Fruit fly (Drosophila melanogaster) whole organism, embryonic: ENCODE results near the gene TFAM.

ENCODE experiments used
- Antp ChIP-seq: fragments of 200-800 bp; sonication (Bioruptor generic); optimal IDR thresholded peaks from 3 replicates; lab custom pipeline; 2016; ENCODE audit warnings: missing biosample characterization, missing genetic modification characterization
- Awh ChIP-seq: fragments of 200-800 bp; sonication (Bioruptor generic); IDR thresholded peaks from 2 replicates; pipeline ENCODE4, ENCODE4 v1.3.6; 2022; ENCODE audit warnings: missing biosample characterization, missing genetic modification characterization
- Bdp1 ChIP-seq: fragments of 200-800 bp; sonication (Bioruptor generic); optimal IDR thresholded peaks from 3 replicates; lab custom pipeline; 2016; ENCODE audit warnings: missing biosample characterization, missing genetic modification characterization
- CG11085 ChIP-seq: fragments of 200-800 bp; sonication (Bioruptor generic); IDR thresholded peaks from 2 replicates; pipeline ENCODE4 v1.3.6; 2022; ENCODE audit warnings: missing biosample characterization, missing genetic modification characterization
- CG12071 ChIP-seq: fragments of 200-800 bp; sonication (Bioruptor generic); optimal IDR thresholded peaks from 3 replicates; lab custom pipeline; 2018; ENCODE audit warnings: missing biosample characterization, mild to moderate bottlenecking, missing genetic modification characterization
- CG15514 ChIP-seq: fragments of 200-800 bp; sonication (Bioruptor generic); optimal IDR thresholded peaks from 3 replicates; lab custom pipeline; 2017; ENCODE audit warnings: missing biosample characterization, missing genetic modification characterization, mild to moderate bottlenecking, moderate library complexity, missing genetic modification reagents
- CG15696 ChIP-seq: fragments of 200-800 bp; sonication (Bioruptor generic); optimal IDR thresholded peaks from 2 replicates; lab custom pipeline; 2019; ENCODE audit warnings: missing biosample characterization, mild to moderate bottlenecking, missing genetic modification characterization, moderate library complexity
- CG17186 ChIP-seq: fragments of 200-800 bp; sonication (Bioruptor generic); optimal IDR thresholded peaks from 3 replicates; lab custom pipeline; 2017; ENCODE audit warnings: missing biosample characterization, missing genetic modification reagents, missing genetic modification characterization
- CG2202 ChIP-seq: fragments of 200-800 bp; sonication (Bioruptor generic); optimal IDR thresholded peaks from 2 replicates; lab custom pipeline; 2018; ENCODE audit warnings: missing biosample characterization, mild to moderate bottlenecking, missing genetic modification characterization
- CG2889 ChIP-seq: fragments of 200-800 bp; sonication (Bioruptor generic); IDR thresholded peaks from 3 replicates; pipeline ENCODE4 v1.3.6; 2022; ENCODE audit warnings: missing biosample characterization, missing genetic modification characterization
- CG30431 ChIP-seq: fragments of 200-800 bp; sonication (Bioruptor generic); optimal IDR thresholded peaks from 2 replicates; lab custom pipeline; 2017; ENCODE audit warnings: missing biosample characterization, missing genetic modification characterization
- CG3163 ChIP-seq: fragments of 200-800 bp; sonication (Bioruptor generic); optimal IDR thresholded peaks from 3 replicates; lab custom pipeline; 2016; ENCODE audit warnings: missing biosample characterization, missing genetic modification characterization
- CG3281 ChIP-seq: fragments of 200-800 bp; sonication (Bioruptor generic); optimal IDR thresholded peaks from 3 replicates; lab custom pipeline; 2017; ENCODE audit warnings: missing biosample characterization, mild to moderate bottlenecking, missing genetic modification characterization
- CG4360 ChIP-seq: fragments of 200-800 bp; sonication (Bioruptor generic); IDR thresholded peaks from 2 replicates; pipeline ENCODE4 v1.3.6; 2022; ENCODE audit warnings: missing biosample characterization, missing genetic modification characterization
- CG4424 ChIP-seq: fragments of 200-800 bp; sonication (Bioruptor generic); optimal IDR thresholded peaks from 3 replicates; lab custom pipeline; 2016; ENCODE audit warnings: missing biosample characterization, missing genetic modification characterization
- CG4617 ChIP-seq: fragments of 200-800 bp; sonication (Bioruptor generic); optimal IDR thresholded peaks from 3 replicates; lab custom pipeline; 2016; ENCODE audit warnings: missing biosample characterization, missing genetic modification characterization, borderline replicate concordance
- CG6654 ChIP-seq: fragments of 200-800 bp; sonication (Bioruptor generic); optimal IDR thresholded peaks from 2 replicates; lab custom pipeline; 2017; ENCODE audit warnings: missing biosample characterization, mild to moderate bottlenecking, missing genetic modification characterization
- CG7372 ChIP-seq: fragments of 200-800 bp; sonication (Bioruptor generic); IDR thresholded peaks from 2 replicates; pipeline ENCODE4 v1.3.6; 2022; ENCODE audit warnings: missing biosample characterization, missing genetic modification characterization
- CG7745 ChIP-seq: fragments of 200-800 bp; sonication (Bioruptor generic); optimal IDR thresholded peaks from 2 replicates; lab custom pipeline; 2018; ENCODE audit warnings: missing biosample characterization, mild to moderate bottlenecking, missing genetic modification characterization, moderate library complexity
- CG8359 ChIP-seq: fragments of 200-800 bp; sonication (Bioruptor generic); optimal IDR thresholded peaks from 2 replicates; lab custom pipeline; 2017; ENCODE audit warnings: missing biosample characterization, mild to moderate bottlenecking, missing genetic modification characterization, borderline replicate concordance
- CG8388 ChIP-seq: fragments of 200-800 bp; sonication (Bioruptor generic); optimal IDR thresholded peaks from 2 replicates; lab custom pipeline; 2019; ENCODE audit warnings: missing biosample characterization, mild to moderate bottlenecking, missing genetic modification characterization, moderate library complexity
- Dip2 ChIP-seq: fragments of 200-800 bp; sonication (Bioruptor generic); IDR thresholded peaks from 2 replicates; pipeline ENCODE4 v1.3.6; 2022; ENCODE audit warnings: missing biosample characterization, missing genetic modification characterization
- Jarid2 ChIP-seq: fragments of 200-800 bp; sonication (Bioruptor generic); optimal IDR thresholded peaks from 3 replicates; lab custom pipeline; 2017; ENCODE audit warnings: mild to moderate bottlenecking, missing biosample characterization, missing genetic modification reagents, missing genetic modification characterization
- MTF-1 ChIP-seq: fragments of 200-800 bp; sonication (Bioruptor generic); optimal IDR thresholded peaks from 2 replicates; lab custom pipeline; 2018; ENCODE audit warnings: missing biosample characterization, mild to moderate bottlenecking, missing genetic modification characterization, borderline replicate concordance
- Meics ChIP-seq: fragments of 200-800 bp; sonication (Bioruptor generic); optimal IDR thresholded peaks from 2 replicates; lab custom pipeline; 2017; ENCODE audit warnings: missing biosample characterization, mild to moderate bottlenecking, missing genetic modification characterization
- NK7.1 ChIP-seq: fragments of 200-800 bp; sonication (Bioruptor generic); optimal IDR thresholded peaks from 3 replicates; lab custom pipeline; 2016; ENCODE audit warnings: missing biosample characterization, missing genetic modification characterization
- Nf-YC ChIP-seq: fragments of 200-800 bp; optimal IDR thresholded peaks from 3 replicates; lab custom pipeline; 2019; ENCODE audit warnings: missing biosample characterization, mild to moderate bottlenecking, missing genetic modification characterization, moderate library complexity
- Rfx ChIP-seq: fragments of 200-800 bp; sonication (Bioruptor generic); IDR thresholded peaks from 2 replicates; pipeline ENCODE4 v1.3.6; 2022; ENCODE audit warnings: missing biosample characterization, missing genetic modification characterization
- Rx ChIP-seq: fragments of 200-800 bp; sonication (Bioruptor generic); IDR thresholded peaks from 2 replicates; pipeline ENCODE4 v1.3.6; 2022; ENCODE audit warnings: missing biosample characterization, missing genetic modification characterization
- TFAM ChIP-seq: fragments of 200-800 bp; sonication (Bioruptor generic); optimal IDR thresholded peaks from 2 replicates; lab custom pipeline; 2017; ENCODE audit warnings: missing biosample characterization, missing genetic modification characterization, inconsistent platforms
- bab2 ChIP-seq: fragments of 200-800 bp; sonication (Bioruptor generic); optimal IDR thresholded peaks from 2 replicates; lab custom pipeline; 2016; ENCODE audit warnings: missing biosample characterization, missing genetic modification characterization
- da ChIP-seq: fragments of 200-800 bp; sonication (Bioruptor generic); optimal IDR thresholded peaks from 2 replicates; lab custom pipeline; 2016; ENCODE audit warnings: missing biosample characterization, missing genetic modification characterization
- ewg ChIP-seq: fragments of 200-800 bp; sonication (Bioruptor generic); optimal IDR thresholded peaks from 3 replicates; lab custom pipeline; 2017; ENCODE audit warnings: mild to moderate bottlenecking, missing biosample characterization, missing genetic modification reagents, missing genetic modification characterization
- gce ChIP-seq: fragments of 200-800 bp; sonication (Bioruptor generic); IDR thresholded peaks from 3 replicates; pipeline ENCODE4 v1.3.6; 2022; ENCODE audit warnings: missing biosample characterization, missing genetic modification characterization
- hbn ChIP-seq: fragments of 200-800 bp; sonication (Bioruptor generic); IDR thresholded peaks from 2 replicates; pipeline ENCODE4 v1.3.6; 2022; ENCODE audit warnings: missing biosample characterization, missing genetic modification characterization; ENCODE audit not compliant: partially characterized antibody
- jigr1 ChIP-seq: fragments of 200-800 bp; sonication (Bioruptor generic); IDR thresholded peaks from 3 replicates; pipeline ENCODE4 v1.3.6; 2022; ENCODE audit warnings: missing biosample characterization, missing genetic modification characterization
- kay ChIP-seq: fragments of 200-800 bp; sonication (Bioruptor generic); optimal IDR thresholded peaks from 2 replicates; lab custom pipeline; 2016; ENCODE audit warnings: missing biosample characterization, missing genetic modification characterization
- lov ChIP-seq, 2 experiments: fragments of 200-800 bp in 1 of 2; fragments of >200 bp in 1 of 2; sonication (Bioruptor generic) in 1 of 2; IDR thresholded peaks in 1 of 2; optimal IDR thresholded peaks in 1 of 2; 2 replicates in 1 of 2; 3 replicates in 1 of 2; pipeline versions ENCODE4 v1.3.6 to Lab custom; 2017 to 2022; ENCODE audit warnings: missing biosample characterization in 1 of 2, missing genetic modification characterization in 1 of 2
- nom ChIP-seq: fragments of 200-800 bp; sonication (Bioruptor generic); optimal IDR thresholded peaks from 2 replicates; lab custom pipeline; 2017; ENCODE audit warnings: missing biosample characterization, missing genetic modification characterization, mild to moderate bottlenecking, moderate library complexity, missing genetic modification reagents
- pho ChIP-seq: fragments of 200-800 bp; sonication (Bioruptor generic); optimal IDR thresholded peaks from 2 replicates; lab custom pipeline; 2016; ENCODE audit warnings: missing biosample characterization, missing genetic modification characterization
- prd ChIP-seq, 3 experiments: fragments of >200 bp in 2 of 3; fragments of 200-800 bp in 1 of 3; sonication (Bioruptor generic) in 1 of 3; optimal IDR thresholded peaks in 2 of 3; IDR thresholded peaks in 1 of 3; 2 replicates in 2 of 3; 3 replicates in 1 of 3; pipeline versions ENCODE4 v1.3.6 to Lab custom; 2017 to 2022; ENCODE audit warnings: missing biosample characterization in 1 of 3, missing genetic modification characterization in 1 of 3
- pum ChIP-seq: fragments of 200-800 bp; sonication (Bioruptor generic); optimal IDR thresholded peaks from 2 replicates; lab custom pipeline; 2016; ENCODE audit warnings: missing biosample characterization, missing genetic modification characterization
- ranshi ChIP-seq: fragments of 200-800 bp; sonication (Bioruptor generic); IDR thresholded peaks from 2 replicates; pipeline ENCODE4 v1.3.6; 2022; ENCODE audit warnings: missing biosample characterization, missing genetic modification characterization
- repo ChIP-seq: fragments of 200-800 bp; sonication (Bioruptor generic); optimal IDR thresholded peaks from 2 replicates; lab custom pipeline; 2016; ENCODE audit warnings: missing biosample characterization, missing genetic modification characterization
- rib ChIP-seq: fragments of 200-800 bp; sonication (Bioruptor generic); IDR thresholded peaks from 2 replicates; pipeline ENCODE4 v1.3.6; 2022; ENCODE audit warnings: missing biosample characterization, missing genetic modification characterization
- sim ChIP-seq: fragments of 200-800 bp; sonication (Bioruptor generic); IDR thresholded peaks from 2 replicates; pipeline ENCODE4 v1.3.6; 2022; ENCODE audit warnings: missing biosample characterization, missing genetic modification characterization
- sr ChIP-seq: fragments of 200-800 bp; sonication (Bioruptor generic); IDR thresholded peaks from 3 replicates; pipeline ENCODE4 v1.3.6; 2022; ENCODE audit warnings: missing biosample characterization, missing genetic modification characterization
- vvl ChIP-seq: fragments of 200-800 bp; sonication (Bioruptor generic); IDR thresholded peaks from 2 replicates; pipeline ENCODE4 v1.3.6; 2022; ENCODE audit warnings: missing biosample characterization, missing genetic modification characterization
- zen2 ChIP-seq: fragments of 200-800 bp; sonication (Bioruptor generic); IDR thresholded peaks from 3 replicates; pipeline ENCODE4 v1.3.6; 2022; ENCODE audit warnings: missing biosample characterization, missing genetic modification characterization; ENCODE audit not compliant: partially characterized antibody

Gene TFAM

DNA sequence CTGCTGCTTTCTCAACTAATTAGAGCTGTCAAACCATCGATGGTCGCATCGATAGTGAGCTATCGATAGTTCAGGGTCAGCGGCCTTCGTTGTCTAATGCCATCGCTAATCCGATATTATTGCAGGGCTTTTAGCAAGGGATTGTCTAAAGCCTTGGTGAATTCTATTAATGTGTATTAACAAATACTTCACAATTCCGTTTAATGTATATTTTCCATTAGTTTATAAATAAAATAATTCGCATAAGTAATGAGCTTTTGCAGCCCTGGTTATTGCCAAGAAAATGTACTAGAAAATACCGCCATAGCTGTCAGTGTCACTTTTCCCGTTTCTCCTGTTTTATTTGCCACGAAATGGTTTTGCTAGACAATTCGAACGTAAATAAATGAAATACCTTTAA is 3.0 kb upstream of the TFAM start, which contains the start of the genes EloB and Srp14 (continued):
- TF ChIP-seq Rx (GFP tag; lab: Robert Waterston, UW) (no peak), CG7372 (GFP tag; lab: Robert Waterston, UW) (peak; percentile 49; the same call in 1 of the 2 replicates), CG15514 (peak; percentile 81), jigr1 (no peak), CG4424 (GFP tag; lab: Kevin White, UChicago) (peak; percentile 84), CG3281 (GFP tag; lab: Kevin White, UChicago) (peak; percentile 81), CG8359 (GFP tag; lab: Kevin White, UChicago) (no peak), Jarid2 (GFP tag; lab: Kevin White, UChicago) (no peak), Antp (GFP tag; lab: Kevin White, UChicago) (peak; percentile 83), bab2 (peak; percentile 83), Bdp1 (peak; percentile 74), pho (peak; percentile 84), MTF-1 (peak; percentile 31), CG3163 (peak; percentile 17), CG12071 (GFP tag; lab: Kevin White, UChicago) (no peak), rib (peak; percentile 71; the same call in 1 of the 2 replicates), CG30431 (GFP tag; lab: Kevin White, UChicago) (peak; percentile 47), Dip2 (GFP tag; lab: Robert Waterston, UW) (no peak), nom (GFP tag; lab: Kevin White, UChicago) (peak; percentile 17), CG2889 (GFP tag; lab: Robert Waterston, UW) (peak; percentile 78), ewg (GFP tag; lab: Kevin White, UChicago) (no peak), prd (optimal IDR thresholded peaks at IDR 0.05; lab: Kevin White, UChicago) (no peak), prd (GFP tag; IDR thresholded peaks at IDR 0.05; lab: Robert Waterston, UW) (peak; percentile 88), ranshi (GFP tag; lab: Robert Waterston, UW) (no peak), lov (optimal IDR thresholded peaks at IDR 0.05; lab: Kevin White, UChicago) (no peak), lov (GFP tag; IDR thresholded peaks at IDR 0.05; lab: Robert Waterston, UW) (no peak), TFAM (GFP tag; lab: Kevin White, UChicago) (peak; percentile 69), CG7745 (tag; lab: Kevin White, UChicago) (peak; percentile 33), sr (0 out of 3 replicates have a peak, but pooled peaks have one; percentile 23), kay (GFP tag; lab: Kevin White, UChicago) (peak; percentile 63), CG2202 (tag; lab: Kevin White, UChicago) (peak; percentile 67), CG17186 (GFP tag; lab: Kevin White, UChicago) (peak; percentile 50), Rfx (peak; percentile 92), Nf-YC (tag; lab: Kevin White, UChicago) (peak; percentile 80), CG6654 (GFP tag; lab: Kevin White, UChicago) (no peak), gce (GFP tag; lab: Robert Waterston, UW) (no peak), CG4360 (GFP tag; lab: Robert Waterston, UW) (no peak), CG8388 (GFP tag; lab: Kevin White, UChicago) (peak; percentile 77), CG11085 (peak; percentile 62; the same call in 1 of the 2 replicates), CG4617 (peak; percentile 95), pum (GFP tag; lab: Kevin White, UChicago) (peak; percentile 76), zen2 (GFP tag; lab: Robert Waterston, UW) (peak; percentile 96), Awh (GFP tag; lab: Robert Waterston, UW) (peak; percentile 43; the same call in 1 of the 2 replicates), repo (GFP tag; lab: Kevin White, UChicago) (peak; percentile 63), hbn (GFP tag; lab: Robert Waterston, UW) (peak; percentile 97), NK7.1 (GFP tag; lab: Kevin White, UChicago) (peak; percentile 24), vvl (GFP tag; lab: Robert Waterston, UW) (peak; percentile 96), Meics (GFP tag; lab: Kevin White, UChicago) (peak; percentile 81), CG15696 (tag; lab: Kevin White, UChicago) (peak; percentile 87), sim (no peak), da (GFP tag; lab: Kevin White, UChicago) (peak; percentile 31)
